Worm (Caenorhabditis elegans): ENCODE data around the gene F36H12.4.

ce11 chrIV:5221721-5222120, 47.2 kb upstream of the F36H12.4 start:
- TF ChIP-seq ama-1 (optimal IDR thresholded peaks at IDR 0.05): no peak
- TF ChIP-seq K09A11.1 (tag; optimal IDR thresholded peaks at IDR 0.05; ENCODE audit: insufficient read depth): no peak
- no peak for TF ChIP-seq pag-3 (tag; optimal IDR thresholded peaks at IDR 0.05; ENCODE audit: borderline replicate concordance)
- TF ChIP-seq nfya-1 (tag; optimal IDR thresholded peaks at IDR 0.05): no peak
- TF ChIP-seq hlh-30 (tag; optimal IDR thresholded peaks at IDR 0.05; ENCODE audit: insufficient read depth): no peak
- no peak for TF ChIP-seq elt-2 (tag; optimal IDR thresholded peaks at IDR 0.05)
- no peak for TF ChIP-seq pqm-1 (tag; optimal IDR thresholded peaks at IDR 0.05)
- TF ChIP-seq fkh-10 (GFP tag; optimal IDR thresholded peaks at IDR 0.05): no peak
- no peak for TF ChIP-seq ceh-14 (tag; optimal IDR thresholded peaks at IDR 0.05)
- no peak for TF ChIP-seq rnt-1 (tag; optimal IDR thresholded peaks at IDR 0.05)
- TF ChIP-seq nhr-11 (tag; optimal IDR thresholded peaks at IDR 0.05): no peak
- no peak for TF ChIP-seq lin-11 (tag; optimal IDR thresholded peaks at IDR 0.05)
- TF ChIP-seq ceh-45 (GFP tag; IDR thresholded peaks at IDR 0.05): no peak
- no peak for TF ChIP-seq pros-1 (tag; optimal IDR thresholded peaks at IDR 0.05)

Data from whole organism, late embryonic.